Fruit fly (Drosophila melanogaster): ENCODE measurements around the gene alpha-Est6.

Gene alpha-Est6

dm6 chr3R:7500513-7500912 is 28.1 kb downstream of the alpha-Est6 start (continued):
- no peak for TF ChIP-seq CG7357 (GFP tag; IDR thresholded peaks at IDR 0.05)
- 0 out of 2 replicates have a peak, but pooled peaks have one; percentile 25 for TF ChIP-seq ap (GFP tag; IDR thresholded peaks at IDR 0.05)
- peak; percentile 6 for TF ChIP-seq cwo (GFP tag; optimal IDR thresholded peaks at IDR 0.05)
- no peak for TF ChIP-seq Gsc (GFP tag; IDR thresholded peaks at IDR 0.05)
- TF ChIP-seq tgo (GFP tag; IDR thresholded peaks at IDR 0.05) = 0 out of 3 replicates have a peak, but pooled peaks have one; percentile 14
- no peak for TF ChIP-seq CG18764 (GFP tag; optimal IDR thresholded peaks at IDR 0.05)
- 0 out of 2 replicates have a peak, but pooled peaks have one; percentile 9 for TF ChIP-seq Nf-YA (GFP tag; IDR thresholded peaks at IDR 0.05)
- TF ChIP-seq CG4404 (GFP tag; IDR thresholded peaks at IDR 0.05) = no peak
- no peak for TF ChIP-seq abd-A (tag; optimal IDR thresholded peaks at IDR 0.05)
- no peak for TF ChIP-seq TFAM (GFP tag; optimal IDR thresholded peaks at IDR 0.05)
- TF ChIP-seq gsb-n (tag; optimal IDR thresholded peaks at IDR 0.05) = no peak
- TF ChIP-seq mam (GFP tag; optimal IDR thresholded peaks at IDR 0.05) = peak; percentile 36
- TF ChIP-seq CG34376 (GFP tag; optimal IDR thresholded peaks at IDR 0.05) = no peak
- TF ChIP-seq Hr78 (GFP tag; optimal IDR thresholded peaks at IDR 0.05) = no peak
- TF ChIP-seq CG6765 (GFP tag; optimal IDR thresholded peaks at IDR 0.05) = no peak
- no peak for TF ChIP-seq CG1832 (GFP tag; optimal IDR thresholded peaks at IDR 0.05)
- peak; percentile 24; the same call in 1 of the 2 replicates for TF ChIP-seq lmd (GFP tag; IDR thresholded peaks at IDR 0.05)
- TF ChIP-seq dimm (GFP tag; IDR thresholded peaks at IDR 0.05) = no peak
- no peak for TF ChIP-seq Nf-YC (tag; optimal IDR thresholded peaks at IDR 0.05)
- TF ChIP-seq nmo (GFP tag; optimal IDR thresholded peaks at IDR 0.05) = peak; percentile 16
- no peak for TF ChIP-seq chif (GFP tag; optimal IDR thresholded peaks at IDR 0.05)
- TF ChIP-seq zf30C (GFP tag; optimal IDR thresholded peaks at IDR 0.05) = no peak
- no peak for TF ChIP-seq CG11696 (GFP tag; IDR thresholded peaks at IDR 0.05)
- peak; percentile 27 for TF ChIP-seq CG15269 (tag; optimal IDR thresholded peaks at IDR 0.05)
- TF ChIP-seq Atf-2 (GFP tag; optimal IDR thresholded peaks at IDR 0.05) = no peak
- TF ChIP-seq CG7839 (tag; optimal IDR thresholded peaks at IDR 0.05) = peak; percentile 49
- peak; percentile 37 for TF ChIP-seq Hmr (GFP tag; optimal IDR thresholded peaks at IDR 0.05)
- TF ChIP-seq CG10959 (GFP tag; IDR thresholded peaks at IDR 0.05) = no peak
- TF ChIP-seq dm (GFP tag; optimal IDR thresholded peaks at IDR 0.05) = no peak
- TF ChIP-seq peb (GFP tag; IDR thresholded peaks at IDR 0.05) = no peak
- no peak for TF ChIP-seq CG14860 (GFP tag; IDR thresholded peaks at IDR 0.05; ENCODE audit: partially characterized antibody)
- peak; percentile 42 for TF ChIP-seq CG12155 (GFP tag; optimal IDR thresholded peaks at IDR 0.05)
- TF ChIP-seq knrl (GFP tag; IDR thresholded peaks at IDR 0.05; ENCODE audit: partially characterized antibody) = no peak
- TF ChIP-seq CG9817 (tag; optimal IDR thresholded peaks at IDR 0.05) = peak; percentile 15
- TF ChIP-seq sens (GFP tag) = peak; percentile 82
- TF ChIP-seq Med (GFP tag) = peak; percentile 84
- peak; percentile 44 for TF ChIP-seq CG3847 (GFP tag; IDR thresholded peaks at IDR 0.05)
- no peak for TF ChIP-seq Usf (GFP tag; optimal IDR thresholded peaks at IDR 0.05)
- TF ChIP-seq gem (tag; optimal IDR thresholded peaks at IDR 0.05) = peak; percentile 47
- TF ChIP-seq CG8944 (GFP tag; optimal IDR thresholded peaks at IDR 0.05) = no peak
- no peak for TF ChIP-seq bab2 (GFP tag; optimal IDR thresholded peaks at IDR 0.05)
- TF ChIP-seq lab (GFP tag; optimal IDR thresholded peaks at IDR 0.05) = peak; percentile 58
- no peak for TF ChIP-seq Bgb (GFP tag; IDR thresholded peaks at IDR 0.05; ENCODE audit: partially characterized antibody)
- no peak for TF ChIP-seq bowl (GFP tag; IDR thresholded peaks at IDR 0.05)
- TF ChIP-seq CG7271 (tag; optimal IDR thresholded peaks at IDR 0.05) = no peak
- no peak for TF ChIP-seq Poxn (GFP tag; IDR thresholded peaks at IDR 0.05)
- TF ChIP-seq BtbVII (GFP tag; optimal IDR thresholded peaks at IDR 0.05) = no peak
- no peak for TF ChIP-seq CG18476 (GFP tag; optimal IDR thresholded peaks at IDR 0.05)
- TF ChIP-seq pfk (GFP tag; optimal IDR thresholded peaks at IDR 0.05) = no peak
- TF ChIP-seq usp (GFP tag; optimal IDR thresholded peaks at IDR 0.05) = no peak
- TF ChIP-seq tx (GFP tag; optimal IDR thresholded peaks at IDR 0.05) = peak; percentile 15
